Worm (Caenorhabditis elegans): ENCODE measurements around the gene R04B3.1.

The R04B3.1 gene

DNA sequence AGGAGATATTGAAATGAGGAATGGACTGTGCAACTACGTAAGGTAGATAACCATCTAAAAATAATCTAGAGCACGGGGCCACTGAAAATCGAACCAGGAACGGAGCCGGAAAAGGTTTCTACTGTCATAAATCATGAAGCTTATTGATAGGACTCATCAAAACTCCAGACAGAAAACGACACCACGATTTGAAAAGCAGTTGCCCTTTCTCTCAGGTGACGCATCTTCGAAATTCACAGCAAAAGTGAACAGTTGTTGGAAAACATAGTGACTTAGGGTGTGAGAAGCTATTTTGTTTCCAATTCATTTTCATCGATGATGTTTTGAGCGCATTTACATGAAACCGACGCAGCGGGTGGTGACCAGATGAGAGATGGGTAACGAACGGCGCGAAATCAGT lies 18.9 kb downstream of the R04B3.1 start:
- TF ChIP-seq ets-4 (tag; optimal IDR thresholded peaks at IDR 0.05) (no peak), odd-2 (tag; optimal IDR thresholded peaks at IDR 0.05) (no peak), ref-2 (tag; optimal IDR thresholded peaks at IDR 0.05) (no peak), madf-2 (tag; optimal IDR thresholded peaks at IDR 0.05) (no peak), rnt-1 (tag; optimal IDR thresholded peaks at IDR 0.05) (peak; percentile 20), unc-55 (GFP tag; optimal IDR thresholded peaks at IDR 0.05) (peak; percentile 49), hlh-30 (tag; optimal IDR thresholded peaks at IDR 0.05; ENCODE audit: insufficient read depth) (no peak), C38D4.7 (GFP tag; optimal IDR thresholded peaks at IDR 0.05) (no peak), npax-4 (tag; optimal IDR thresholded peaks at IDR 0.05) (no peak), lim-6 (tag; optimal IDR thresholded peaks at IDR 0.05) (no peak)

DNA sequence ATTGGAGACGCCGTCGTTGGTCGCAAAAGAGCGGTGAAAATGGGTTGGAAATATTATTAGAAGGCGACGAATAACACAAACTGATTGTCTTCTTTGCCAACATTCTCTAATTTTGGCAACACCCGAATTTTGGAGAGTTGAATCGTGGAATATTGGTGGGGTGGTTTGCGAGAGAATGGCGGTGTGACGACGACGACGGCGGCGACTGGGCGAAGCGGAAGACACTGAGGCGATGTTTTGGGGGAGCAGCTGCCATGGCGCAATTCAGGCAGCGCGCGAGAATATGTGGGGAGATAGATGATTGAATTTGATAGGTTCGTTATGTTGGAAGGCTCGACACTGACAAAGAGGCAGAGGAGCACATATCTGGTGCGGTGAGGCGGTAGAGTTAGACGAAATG lies 20.2 kb downstream of the R04B3.1 start:
- TF ChIP-seq unc-42 (tag; optimal IDR thresholded peaks at IDR 0.05) = peak; percentile 83
- TF ChIP-seq hlh-30 (tag; optimal IDR thresholded peaks at IDR 0.05; ENCODE audit: insufficient read depth) = no peak
- peak; percentile 12 for TF ChIP-seq ceh-6 (GFP tag; optimal IDR thresholded peaks at IDR 0.05)

DNA sequence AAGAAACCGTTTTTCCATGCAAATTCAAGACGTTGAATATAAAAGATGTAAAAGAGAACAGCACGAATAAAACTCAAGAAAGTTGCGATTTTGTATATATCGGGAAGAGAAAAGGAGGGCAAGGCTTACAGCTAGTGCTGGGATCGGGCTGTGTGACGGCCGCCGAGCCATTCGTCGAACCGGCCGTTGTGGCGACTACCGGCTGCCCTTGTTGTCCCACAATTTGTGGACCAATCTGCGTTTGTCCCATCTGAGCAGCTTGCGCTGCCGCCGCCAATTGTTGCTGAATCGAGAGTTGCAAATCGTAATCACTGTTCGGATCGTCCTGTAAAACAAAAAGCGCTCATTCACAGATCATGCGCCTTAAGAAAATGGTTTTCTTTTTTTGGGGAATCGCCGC lies 24.0 kb downstream of the R04B3.1 start:
- no peak for TF ChIP-seq mec-3 (tag; optimal IDR thresholded peaks at IDR 0.05; ENCODE audit: borderline replicate concordance)
- TF ChIP-seq odd-2 (tag; optimal IDR thresholded peaks at IDR 0.05) = no peak
- TF ChIP-seq unc-55 (GFP tag; optimal IDR thresholded peaks at IDR 0.05) = no peak
- TF ChIP-seq gmeb-2 (tag; optimal IDR thresholded peaks at IDR 0.05) = no peak

DNA sequence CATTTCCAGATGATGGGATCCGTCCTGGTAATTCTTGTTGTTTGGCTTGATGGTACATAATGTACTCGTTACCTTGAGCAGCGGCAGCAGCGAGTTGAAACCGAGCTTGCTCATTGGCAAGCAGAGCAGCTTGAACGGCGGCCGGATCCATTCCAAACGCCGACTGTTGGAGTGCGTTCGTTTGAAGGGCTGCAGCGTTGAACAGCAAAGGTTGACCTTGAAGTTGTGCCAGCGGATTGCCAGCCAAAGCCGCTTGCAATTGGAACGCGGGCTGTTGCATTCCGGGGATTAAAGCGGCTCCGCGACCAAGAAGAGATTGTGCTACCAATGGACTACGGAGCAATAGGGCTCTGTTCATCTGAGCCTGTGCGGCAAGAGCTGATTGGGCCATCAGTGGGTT lies 25.0 kb downstream of the R04B3.1 start:
- TF ChIP-seq lin-11 (tag; optimal IDR thresholded peaks at IDR 0.05) (no peak), npax-4 (tag; optimal IDR thresholded peaks at IDR 0.05) (no peak), pros-1 (tag; optimal IDR thresholded peaks at IDR 0.05) (no peak), ceh-45 (GFP tag; IDR thresholded peaks at IDR 0.05) (no peak), ceh-2 (tag; optimal IDR thresholded peaks at IDR 0.05) (no peak), nfya-1 (tag; optimal IDR thresholded peaks at IDR 0.05) (no peak), fax-1 (tag; optimal IDR thresholded peaks at IDR 0.05) (no peak), ceh-9 (tag; optimal IDR thresholded peaks at IDR 0.05) (no peak), ztf-16 (tag; optimal IDR thresholded peaks at IDR 0.05) (no peak), ceh-22 (tag; optimal IDR thresholded peaks at IDR 0.05) (no peak), T23F11.4 (GFP tag; optimal IDR thresholded peaks at IDR 0.05) (no peak), F13H6.1 (tag; optimal IDR thresholded peaks at IDR 0.05) (no peak), pat-9 (tag; optimal IDR thresholded peaks at IDR 0.05) (no peak), C38D4.7 (GFP tag; optimal IDR thresholded peaks at IDR 0.05) (no peak), pha-4 (tag; optimal IDR thresholded peaks at IDR 0.05) (no peak), ceh-24 (tag; optimal IDR thresholded peaks at IDR 0.05) (no peak), hlh-6 (tag; optimal IDR thresholded peaks at IDR 0.05) (no peak)

DNA sequence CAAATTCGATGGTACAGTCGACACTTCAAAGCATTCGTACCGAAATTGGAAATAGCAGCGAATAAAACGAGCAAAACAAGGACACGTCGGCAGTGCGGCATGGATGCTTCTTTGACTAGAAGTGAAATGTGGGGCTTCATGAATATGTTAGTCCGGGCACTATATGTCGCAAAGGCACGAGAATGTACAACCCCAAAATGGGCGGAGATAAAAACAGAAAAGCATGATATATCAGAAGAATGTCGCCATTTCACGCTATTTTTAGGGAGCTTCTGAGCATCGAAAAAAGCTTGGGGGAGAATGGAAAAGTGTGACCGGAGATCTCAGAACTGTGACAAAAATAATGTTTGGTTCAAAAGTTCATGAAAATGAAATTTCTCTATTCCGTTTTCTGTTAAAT lies 27.9 kb downstream of the R04B3.1 start, which contains the start of gene T07D1.3:
Gene T07D1.3 (minus strand): TSS at position 101 of the 400 bp plus-strand sequence.
- TF ChIP-seq unc-86 (tag; optimal IDR thresholded peaks at IDR 0.05) = no peak
- no peak for TF ChIP-seq pag-3 (tag; optimal IDR thresholded peaks at IDR 0.05; ENCODE audit: borderline replicate concordance)
- no peak for TF ChIP-seq nhr-232 (tag; optimal IDR thresholded peaks at IDR 0.05)
- no peak for TF ChIP-seq fkh-10 (GFP tag; optimal IDR thresholded peaks at IDR 0.05)
- TF ChIP-seq elt-2 (tag; optimal IDR thresholded peaks at IDR 0.05) = no peak
- TF ChIP-seq ceh-30 (tag; optimal IDR thresholded peaks at IDR 0.05) = no peak
- no peak for TF ChIP-seq ttx-3 (tag; optimal IDR thresholded peaks at IDR 0.05)
- TF ChIP-seq hlh-13 (GFP tag; optimal IDR thresholded peaks at IDR 0.05) = no peak
